Worm (Caenorhabditis elegans) whole organism, midembryonic: ENCODE measurements around the gene H04M03.12.

Experiments used
- T22C8.4 ChIP-seq: fragments of 200-800 bp; sonication (Bioruptor generic); IDR thresholded peaks from 2 replicates; pipeline ENCODE4 v1.3.6; 2022; ENCODE audit warnings: missing genetic modification characterization, missing compliant biosample characterization
- cog-1 ChIP-seq: sonication (generic microtip); optimal IDR thresholded peaks from 2 replicates; lab custom pipeline; 2016; ENCODE audit warnings: missing genetic modification characterization, missing compliant biosample characterization
- flt-1 ChIP-seq: fragments of 200-800 bp; sonication (Bioruptor generic); IDR thresholded peaks from 2 replicates; pipeline ENCODE4 v1.3.6; 2022; ENCODE audit warnings: missing genetic modification characterization, missing compliant biosample characterization
- med-1 ChIP-seq: sonication (generic microtip); optimal IDR thresholded peaks from 2 replicates; lab custom pipeline; 2017; ENCODE audit warnings: missing genetic modification characterization, mild to moderate bottlenecking, missing compliant biosample characterization, antibody characterized with exemption, missing genetic modification reagents; ENCODE audit not compliant: insufficient read depth
- ref-1 ChIP-seq: fragments of 200-800 bp; sonication (Bioruptor generic); conservative IDR thresholded peaks from 2 replicates; pipeline ENCODE4 v1.3.6; 2022; ENCODE audit warnings: missing genetic modification reagents, missing genetic modification characterization, missing compliant biosample characterization
- tab-1 ChIP-seq: fragments of 200-800 bp; sonication (Bioruptor generic); IDR thresholded peaks from 2 replicates; pipeline ENCODE4 v1.3.6; 2022; ENCODE audit warnings: missing genetic modification characterization, missing compliant biosample characterization
- ztf-29 ChIP-seq: fragments of 200-800 bp; sonication (Bioruptor generic); IDR thresholded peaks from 2 replicates; pipeline ENCODE4 v1.3.6; 2022; ENCODE audit warnings: missing genetic modification reagents, missing genetic modification characterization, missing compliant biosample characterization

- TF ChIP-seq ztf-29 (no peak), flt-1 (GFP tag; lab: Robert Waterston, UW) (no peak), cog-1 (tag; lab: Kevin White, UChicago) (peak; percentile 3), ref-1 (GFP tag; lab: Robert Waterston, UW) (no peak), T22C8.4 (GFP tag; lab: Robert Waterston, UW) (no peak), tab-1 (GFP tag; lab: Robert Waterston, UW) (no peak), med-1 (GFP tag; lab: Kevin White, UChicago) (no peak)
Observed at ce11 chrIV:5947555-5948151, 44.5 kb upstream of the H04M03.12 start, which contains the start of gene rps-25.
